Worm (Caenorhabditis elegans) whole organism, late embryonic: Measurements from ENCODE around the gene nhr-116.

Experiments used
- ama-1 ChIP-seq: fragments of 150-350 bp; optimal IDR thresholded peaks from 2 replicates; lab custom pipeline; 2014
- ceh-6 ChIP-seq: fragments of 200-800 bp; sonication (Bioruptor generic); optimal IDR thresholded peaks from 2 replicates; lab custom pipeline; 2018; ENCODE audit warnings: mild to moderate bottlenecking, missing genetic modification characterization, missing compliant biosample characterization
- elt-2 ChIP-seq: sonication (generic microtip); optimal IDR thresholded peaks from 2 replicates; lab custom pipeline; 2016; ENCODE audit warnings: missing genetic modification reagents, missing genetic modification characterization, missing compliant biosample characterization
- unc-55 ChIP-seq: sonication (generic microtip); optimal IDR thresholded peaks from 2 replicates; lab custom pipeline; 2017; ENCODE audit warnings: missing biosample characterization, missing genetic modification reagents, missing genetic modification characterization
- ztf-16 ChIP-seq: sonication (generic microtip); optimal IDR thresholded peaks from 2 replicates; lab custom pipeline; 2017; ENCODE audit warnings: missing genetic modification characterization, missing compliant biosample characterization

ce11 chrV:16865404-16865803 lies 46.6 kb upstream of the nhr-116 start, which contains the start of gene clec-28:
- TF ChIP-seq ceh-6 (GFP tag; lab: Kevin White, UChicago) (no peak), ztf-16 (no peak), unc-55 (GFP tag; lab: Kevin White, UChicago) (no peak), ama-1 (lab: Kevin White, UChicago) (no peak), elt-2 (tag; lab: Kevin White, UChicago) (no peak)
